Fruit fly (Drosophila melanogaster): ENCODE measurements around the gene CG5641.

CG5641 gene

dm6 chr3R:12442601-12443533 is 13.8 kb upstream of the CG5641 start:
- peak; percentile 63; the same call in 2 of the 3 replicates for TF ChIP-seq CG6163 (GFP tag; IDR thresholded peaks at IDR 0.05)
- peak; percentile 21 for TF ChIP-seq CG7368 (GFP tag; optimal IDR thresholded peaks at IDR 0.05)
- peak; percentile 40 for TF ChIP-seq CG10669 (GFP tag; optimal IDR thresholded peaks at IDR 0.05)
- no peak for TF ChIP-seq fd59A (GFP tag; optimal IDR thresholded peaks at IDR 0.05)
- peak; percentile 54 for TF ChIP-seq OdsH (GFP tag; optimal IDR thresholded peaks at IDR 0.05)
- no peak for TF ChIP-seq Sox15 (GFP tag; optimal IDR thresholded peaks at IDR 0.05)
- TF ChIP-seq CG34406 (GFP tag; optimal IDR thresholded peaks at IDR 0.05): peak; percentile 42
- TF ChIP-seq Sox102F (GFP tag; optimal IDR thresholded peaks at IDR 0.05): peak; percentile 31
- TF ChIP-seq svp (GFP tag): peak; percentile 67
- peak; percentile 70 for TF ChIP-seq pdm3 (GFP tag; optimal IDR thresholded peaks at IDR 0.05)
- TF ChIP-seq CG8319 (GFP tag; optimal IDR thresholded peaks at IDR 0.05): no peak
- no peak for TF ChIP-seq CG9139 (GFP tag; optimal IDR thresholded peaks at IDR 0.05)
- peak; percentile 17 for TF ChIP-seq Smox (GFP tag; optimal IDR thresholded peaks at IDR 0.05)
- peak; percentile 60; the same call in 1 of the 3 replicates for TF ChIP-seq eg (GFP tag; IDR thresholded peaks at IDR 0.05)
- peak; percentile 47; the same call in 1 of the 2 replicates for TF ChIP-seq Gug (GFP tag; IDR thresholded peaks at IDR 0.05)
- TF ChIP-seq CG11902 (GFP tag; optimal IDR thresholded peaks at IDR 0.05): no peak
- TF ChIP-seq CG10631 (GFP tag; optimal IDR thresholded peaks at IDR 0.05): peak; percentile 45
- peak; percentile 45 for TF ChIP-seq lz (GFP tag; optimal IDR thresholded peaks at IDR 0.05)
- TF ChIP-seq Sox14 (GFP tag; optimal IDR thresholded peaks at IDR 0.05): peak; percentile 39
- TF ChIP-seq cyc (GFP tag; optimal IDR thresholded peaks at IDR 0.05): peak; percentile 14
- peak; percentile 18 for TF ChIP-seq CG4318 (GFP tag; optimal IDR thresholded peaks at IDR 0.05)
- peak; percentile 94 for TF ChIP-seq Eip78C (GFP tag)
- no peak for TF ChIP-seq Eip93F (GFP tag; optimal IDR thresholded peaks at IDR 0.05)
- peak; percentile 58 for TF ChIP-seq Ets96B (tag; optimal IDR thresholded peaks at IDR 0.05)
- TF ChIP-seq CG8119 (GFP tag; IDR thresholded peaks at IDR 0.05): peak; percentile 39; the same call in 2 of the 3 replicates
- TF ChIP-seq acj6 (GFP tag; optimal IDR thresholded peaks at IDR 0.05): peak; percentile 35
- TF ChIP-seq CG16779 (tag; optimal IDR thresholded peaks at IDR 0.05): no peak
- no peak for TF ChIP-seq CG11294 (GFP tag; IDR thresholded peaks at IDR 0.05)
- TF ChIP-seq CG6276 (GFP tag; optimal IDR thresholded peaks at IDR 0.05): peak; percentile 65
- peak; percentile 5 for TF ChIP-seq Ets21C (GFP tag; optimal IDR thresholded peaks at IDR 0.05)
- TF ChIP-seq Hr4 (GFP tag; optimal IDR thresholded peaks at IDR 0.05): peak; percentile 67
- TF ChIP-seq fd85E (GFP tag; optimal IDR thresholded peaks at IDR 0.05): no peak
- no peak for TF ChIP-seq CG1621 (tag; optimal IDR thresholded peaks at IDR 0.05)
- TF ChIP-seq net (GFP tag; optimal IDR thresholded peaks at IDR 0.05): peak; percentile 48
- peak; percentile 29 for TF ChIP-seq CG3032 (tag; optimal IDR thresholded peaks at IDR 0.05)
- peak; percentile 88 for TF ChIP-seq dsx (GFP tag; optimal IDR thresholded peaks at IDR 0.05; ENCODE audit: poor library complexity, severe bottlenecking)
- peak; percentile 46 for TF ChIP-seq Hr39 (GFP tag; optimal IDR thresholded peaks at IDR 0.05)
- TF ChIP-seq spab (GFP tag; optimal IDR thresholded peaks at IDR 0.05): no peak
- TF ChIP-seq CG6854 (GFP tag; optimal IDR thresholded peaks at IDR 0.05): peak; percentile 42
- TF ChIP-seq CG8632 (GFP tag; optimal IDR thresholded peaks at IDR 0.05): no peak
- peak; percentile 50 for TF ChIP-seq topi (GFP tag; optimal IDR thresholded peaks at IDR 0.05)
- TF ChIP-seq fkh (GFP tag; optimal IDR thresholded peaks at IDR 0.05): peak; percentile 68
- TF ChIP-seq Blimp-1 (GFP tag; optimal IDR thresholded peaks at IDR 0.05): no peak
- peak; percentile 64 for TF ChIP-seq vri (GFP tag; optimal IDR thresholded peaks at IDR 0.05)
- TF ChIP-seq ss (GFP tag; optimal IDR thresholded peaks at IDR 0.05): peak; percentile 11 to 41
- peak; percentile 68 for TF ChIP-seq CG15336 (GFP tag; IDR thresholded peaks at IDR 0.05)
- TF ChIP-seq esn (GFP tag; optimal IDR thresholded peaks at IDR 0.05): peak; percentile 54
- peak; percentile 11 for TF ChIP-seq CG11762 (GFP tag; optimal IDR thresholded peaks at IDR 0.05; ENCODE audit: insufficient read depth)
- no peak for TF ChIP-seq Hr38 (GFP tag; optimal IDR thresholded peaks at IDR 0.05)
